Fruit fly (Drosophila melanogaster) whole organism, embryonic: ENCODE measurements around the gene tutl.

Source experiments
- Atf-2 ChIP-seq: fragments of 200-800 bp; sonication (Bioruptor generic); optimal IDR thresholded peaks from 2 replicates; lab custom pipeline; 2016; ENCODE audit warnings: missing biosample characterization, missing genetic modification characterization
- CG10267 ChIP-seq: fragments of 200-800 bp; sonication (Bioruptor generic); optimal IDR thresholded peaks from 2 replicates; lab custom pipeline; 2018; ENCODE audit warnings: missing biosample characterization, mild to moderate bottlenecking, missing genetic modification characterization, moderate library complexity
- CG11398 ChIP-seq: fragments of 200-800 bp; sonication (Bioruptor generic); optimal IDR thresholded peaks from 2 replicates; lab custom pipeline; 2016; ENCODE audit warnings: missing biosample characterization, missing genetic modification characterization
- CG12071 ChIP-seq: fragments of 200-800 bp; sonication (Bioruptor generic); optimal IDR thresholded peaks from 3 replicates; lab custom pipeline; 2018; ENCODE audit warnings: missing biosample characterization, mild to moderate bottlenecking, missing genetic modification characterization
- CG15269 ChIP-seq: fragments of 200-800 bp; sonication (Bioruptor generic); optimal IDR thresholded peaks from 2 replicates; lab custom pipeline; 2018; ENCODE audit warnings: missing biosample characterization, mild to moderate bottlenecking, missing genetic modification characterization, moderate library complexity
- CG15601 ChIP-seq: fragments of 200-800 bp; sonication (Bioruptor generic); optimal IDR thresholded peaks from 3 replicates; lab custom pipeline; 2019; ENCODE audit warnings: missing biosample characterization, mild to moderate bottlenecking, missing genetic modification characterization, moderate library complexity
- CG34376 ChIP-seq: fragments of 200-800 bp; sonication (Bioruptor generic); optimal IDR thresholded peaks from 2 replicates; lab custom pipeline; 2018; ENCODE audit warnings: missing biosample characterization, mild to moderate bottlenecking, missing genetic modification characterization
- CG4707 ChIP-seq: fragments of 200-800 bp; sonication (Bioruptor generic); optimal IDR thresholded peaks from 2 replicates; lab custom pipeline; 2018; ENCODE audit warnings: missing biosample characterization, mild to moderate bottlenecking, missing genetic modification characterization, moderate library complexity
- CG6765 ChIP-seq: fragments of 200-800 bp; sonication (Bioruptor generic); optimal IDR thresholded peaks from 3 replicates; lab custom pipeline; 2017; ENCODE audit warnings: missing biosample characterization, mild to moderate bottlenecking, missing genetic modification characterization
- CG7786 ChIP-seq: fragments of 200-800 bp; sonication (Bioruptor generic); optimal IDR thresholded peaks from 2 replicates; lab custom pipeline; 2016; ENCODE audit warnings: missing biosample characterization, missing genetic modification characterization
- CG9817 ChIP-seq: fragments of 200-800 bp; sonication (Bioruptor generic); optimal IDR thresholded peaks from 2 replicates; lab custom pipeline; 2018; ENCODE audit warnings: missing biosample characterization, mild to moderate bottlenecking, missing genetic modification characterization, moderate library complexity
- CTCF ChIP-seq: fragments of 200-800 bp; sonication (Bioruptor generic); optimal IDR thresholded peaks from 2 replicates; lab custom pipeline; 2017; ENCODE audit warnings: missing biosample characterization, mild to moderate bottlenecking, missing genetic modification characterization, moderate library complexity
- Dad ChIP-seq: fragments of 200-800 bp; sonication (Bioruptor generic); optimal IDR thresholded peaks from 3 replicates; lab custom pipeline; 2016; ENCODE audit warnings: missing biosample characterization, missing genetic modification characterization
- E2f2 ChIP-seq: fragments of 200-800 bp; sonication (Bioruptor generic); IDR thresholded peaks from 2 replicates; pipeline ENCODE4 v1.3.6; 2022; ENCODE audit warnings: missing biosample characterization, missing genetic modification characterization
- Fer3 ChIP-seq: fragments of 200-800 bp; sonication (Bioruptor generic); optimal IDR thresholded peaks from 2 replicates; lab custom pipeline; 2018; ENCODE audit warnings: missing biosample characterization, mild to moderate bottlenecking, missing genetic modification characterization, moderate library complexity
- H2.0 ChIP-seq: fragments of 200-800 bp; sonication (Bioruptor generic); IDR thresholded peaks from 2 replicates; pipeline ENCODE4 v1.3.6; 2022; ENCODE audit warnings: missing biosample characterization, missing genetic modification characterization
- Med ChIP-seq: fragments of 200-800 bp; sonication (Bioruptor generic); peaks from one replicate; lab custom pipeline; 2016; ENCODE audit warnings: missing biosample characterization, missing genetic modification characterization, mild to moderate bottlenecking, inconsistent platforms, moderate library complexity
- Neu2 ChIP-seq: fragments of 200-800 bp; sonication (Bioruptor generic); optimal IDR thresholded peaks from 3 replicates; lab custom pipeline; 2016; ENCODE audit warnings: missing biosample characterization, missing genetic modification characterization, borderline replicate concordance
- Oli ChIP-seq: fragments of 200-800 bp; sonication (Bioruptor generic); optimal IDR thresholded peaks from 2 replicates; lab custom pipeline; 2018; ENCODE audit warnings: missing biosample characterization, mild to moderate bottlenecking, missing genetic modification characterization, moderate library complexity
- Pdp1 ChIP-seq, 2 experiments: fragments of 200-800 bp; sonication (Bioruptor generic); optimal IDR thresholded peaks; 3 replicates each; lab custom pipeline; 2016; ENCODE audit warnings: missing biosample characterization in 2 of 2, missing genetic modification characterization in 2 of 2, mild to moderate bottlenecking in 1 of 2, moderate library complexity in 1 of 2
- Vsx1 ChIP-seq: fragments of 200-800 bp; sonication (Bioruptor generic); optimal IDR thresholded peaks from 2 replicates; lab custom pipeline; 2017; ENCODE audit warnings: missing biosample characterization, mild to moderate bottlenecking, missing genetic modification characterization, missing genetic modification reagents
- dpn ChIP-seq, 2 experiments: fragments of 200-800 bp; sonication (Bioruptor generic); optimal IDR thresholded peaks; 3 replicates each; lab custom pipeline; 2016; ENCODE audit warnings: missing biosample characterization in 2 of 2, missing genetic modification characterization in 2 of 2
- dysf ChIP-seq: fragments of 200-800 bp; sonication (Bioruptor generic); IDR thresholded peaks from 3 replicates; pipeline ENCODE4 v1.3.6; 2022; ENCODE audit warnings: missing biosample characterization, missing genetic modification characterization
- eve ChIP-seq, 2 experiments: fragments of >200 bp; optimal IDR thresholded peaks; 2 replicates each; lab custom pipeline; 2017; ENCODE audit warnings: missing biosample characterization in 2 of 2, missing genetic modification characterization in 2 of 2
- exex ChIP-seq: fragments of 200-800 bp; sonication (Bioruptor generic); optimal IDR thresholded peaks from 4 replicates; lab custom pipeline; 2018; ENCODE audit warnings: missing biosample characterization, mild to moderate bottlenecking, missing genetic modification characterization, moderate library complexity
- fd96Cb ChIP-seq: fragments of 200-800 bp; sonication (Bioruptor generic); optimal IDR thresholded peaks from 2 replicates; lab custom pipeline; 2018; ENCODE audit warnings: missing biosample characterization, mild to moderate bottlenecking, missing genetic modification characterization, moderate library complexity
- gcm ChIP-seq: fragments of 200-800 bp; sonication (Bioruptor generic); optimal IDR thresholded peaks from 2 replicates; lab custom pipeline; 2019; ENCODE audit warnings: missing biosample characterization, mild to moderate bottlenecking, missing genetic modification characterization, moderate library complexity
- grn ChIP-seq: fragments of 200-800 bp; sonication (Bioruptor generic); optimal IDR thresholded peaks from 3 replicates; lab custom pipeline; 2017; ENCODE audit warnings: missing biosample characterization, missing genetic modification characterization
- gt ChIP-seq: fragments of 200-800 bp; sonication (Bioruptor generic); IDR thresholded peaks from 2 replicates; pipeline ENCODE4 v1.3.6; 2022; ENCODE audit warnings: missing biosample characterization, missing genetic modification characterization
- hkb ChIP-seq, 2 experiments: fragments of 200-800 bp in 1 of 2; fragments of >200 bp in 1 of 2; sonication (Bioruptor generic) in 1 of 2; IDR thresholded peaks in 1 of 2; optimal IDR thresholded peaks in 1 of 2; 2 replicates each; pipeline versions ENCODE4 v1.3.6 to Lab custom; 2017 to 2022; ENCODE audit warnings: missing biosample characterization in 1 of 2, missing genetic modification characterization in 1 of 2
- lab ChIP-seq: fragments of 200-800 bp; sonication (Bioruptor generic); optimal IDR thresholded peaks from 3 replicates; lab custom pipeline; 2017; ENCODE audit warnings: missing biosample characterization, missing genetic modification characterization, mild to moderate bottlenecking, moderate library complexity, missing genetic modification reagents
- org-1 ChIP-seq: fragments of 200-800 bp; sonication (Bioruptor generic); optimal IDR thresholded peaks from 2 replicates; lab custom pipeline; 2017; ENCODE audit warnings: missing biosample characterization, missing genetic modification characterization
- rib ChIP-seq: fragments of 200-800 bp; sonication (Bioruptor generic); IDR thresholded peaks from 2 replicates; pipeline ENCODE4 v1.3.6; 2022; ENCODE audit warnings: missing biosample characterization, missing genetic modification characterization
- sd ChIP-seq: fragments of 200-800 bp; sonication (Bioruptor generic); optimal IDR thresholded peaks from 3 replicates; lab custom pipeline; 2018; ENCODE audit warnings: missing biosample characterization, mild to moderate bottlenecking, missing genetic modification characterization, moderate library complexity
- sens ChIP-seq: fragments of 200-800 bp; sonication (Bioruptor generic); peaks from one replicate; lab custom pipeline; 2016; ENCODE audit warnings: missing biosample characterization, missing genetic modification characterization
- sens-2 ChIP-seq: fragments of 200-800 bp; sonication (Bioruptor generic); IDR thresholded peaks from 2 replicates; pipeline ENCODE4 v1.3.6; 2022; ENCODE audit warnings: missing biosample characterization, missing genetic modification characterization
- twi ChIP-seq: fragments of 200-800 bp; optimal IDR thresholded peaks from 2 replicates; lab custom pipeline; 2019; ENCODE audit warnings: missing biosample characterization, mild to moderate bottlenecking, missing genetic modification characterization, moderate library complexity
- zen ChIP-seq: fragments of 200-800 bp; sonication (Bioruptor generic); optimal IDR thresholded peaks from 3 replicates; lab custom pipeline; 2018; ENCODE audit warnings: missing biosample characterization, mild to moderate bottlenecking, missing genetic modification characterization, moderate library complexity

The tutl gene

DNA sequence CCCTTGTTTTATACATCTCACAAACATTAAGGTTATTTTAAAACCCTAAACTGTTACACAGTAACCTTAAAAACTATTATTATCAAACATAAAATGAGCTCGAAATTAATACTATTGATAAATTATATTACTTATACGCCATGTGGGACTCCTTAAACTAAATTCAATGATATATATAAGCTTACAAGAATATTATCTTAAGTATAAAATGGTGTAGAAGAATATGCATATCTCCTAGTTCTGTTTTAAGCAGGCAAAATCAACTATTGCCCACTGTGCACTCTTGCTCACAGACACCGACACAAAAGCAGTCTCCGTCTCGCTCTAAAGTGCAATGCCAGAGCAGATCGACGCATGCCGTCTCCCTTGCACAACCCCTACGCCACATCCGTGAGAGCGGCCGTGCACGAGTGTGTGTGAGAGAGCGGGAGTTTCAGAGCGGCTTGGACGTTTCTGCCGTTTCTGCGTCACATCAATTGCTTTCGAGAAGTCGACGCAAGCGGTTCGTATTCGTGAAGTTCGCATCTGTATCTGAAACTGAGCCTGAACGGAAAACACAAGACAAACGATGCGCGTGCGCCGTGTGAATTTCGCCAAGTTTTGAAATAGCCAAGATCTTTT, 88.7 kb downstream of the tutl start (continued):
- peak; percentile 18; the same call in 1 of the 2 replicates for TF ChIP-seq E2f2 (GFP tag; lab: Robert Waterston, UW)
- no peak for TF ChIP-seq CG12071 (GFP tag; lab: Kevin White, UChicago)
- TF ChIP-seq CG11398 (GFP tag; lab: Kevin White, UChicago), result no peak
- peak; percentile 76 for TF ChIP-seq CG10267 (tag; lab: Kevin White, UChicago)
- peak; percentile 99 for TF ChIP-seq CG4707 (GFP tag; lab: Kevin White, UChicago)
- peak; percentile 16 for TF ChIP-seq CTCF (GFP tag; lab: Kevin White, UChicago)
- TF ChIP-seq Pdp1 (GFP tag; optimal IDR thresholded peaks at IDR 0.05; lab: Kevin White, UChicago), result no peak
- TF ChIP-seq hkb (optimal IDR thresholded peaks at IDR 0.05; lab: Kevin White, UChicago), result no peak
- TF ChIP-seq hkb (GFP tag; IDR thresholded peaks at IDR 0.05; lab: Robert Waterston, UW), result 0 out of 2 replicates have a peak, but pooled peaks have one; percentile 34
- TF ChIP-seq org-1 (GFP tag; lab: Kevin White, UChicago), result peak; percentile 50
- no peak for TF ChIP-seq Fer3
- TF ChIP-seq, all 482 proteins: peak for 241

DNA sequence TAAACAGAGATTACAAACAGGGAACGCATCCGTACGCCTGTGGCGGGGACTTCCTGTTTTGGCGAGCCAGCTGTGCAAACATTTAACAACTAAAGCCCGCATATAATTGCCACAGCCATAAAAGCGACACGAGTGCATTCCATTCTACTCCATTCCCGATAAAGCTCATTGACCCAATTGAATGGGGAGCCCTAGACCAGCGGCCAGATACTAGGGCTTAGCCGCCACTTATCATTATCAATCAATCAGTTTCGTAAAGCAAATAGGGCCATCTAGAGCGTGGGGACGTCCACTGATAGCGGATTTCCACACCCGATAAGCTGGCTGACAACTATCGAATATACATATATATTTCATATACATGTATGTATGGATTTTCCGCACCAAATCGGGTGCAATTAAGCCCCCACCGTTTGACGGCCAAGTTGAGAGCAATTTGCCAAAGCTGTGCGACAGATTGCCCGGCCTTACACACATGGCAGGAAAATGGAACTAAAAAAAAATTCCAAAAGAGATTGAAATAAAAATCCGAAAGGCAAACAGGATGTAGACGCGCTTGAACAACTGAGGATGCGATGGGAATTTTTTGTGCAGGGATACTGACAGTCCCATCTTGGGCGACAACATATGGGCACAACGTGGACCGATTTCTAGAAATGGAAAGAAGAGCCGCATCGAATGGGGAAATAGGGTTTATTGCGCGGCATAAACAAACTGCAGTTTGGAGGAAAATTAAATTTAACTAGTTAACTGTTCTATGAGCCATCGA, 90.0 kb downstream of the tutl start:
- TF ChIP-seq dysf (GFP tag; lab: Robert Waterston, UW) (no peak), CG15269 (tag; lab: Kevin White, UChicago) (no peak), CG6765 (GFP tag; lab: Kevin White, UChicago) (no peak), sens (GFP tag; lab: Kevin White, UChicago) (peak; percentile 54), Med (GFP tag; lab: Kevin White, UChicago) (peak; percentile 56), gcm (GFP tag; lab: Kevin White, UChicago) (peak; percentile 48), Atf-2 (GFP tag; lab: Kevin White, UChicago) (no peak), exex (tag; lab: Kevin White, UChicago) (peak; percentile 44), twi (peak; percentile 96), CG7786 (no peak), CG9817 (tag; lab: Kevin White, UChicago) (no peak), dpn (GFP tag; optimal IDR thresholded peaks at IDR 0.05; lab: Kevin White, UChicago) (no peak), eve (GFP tag; optimal IDR thresholded peaks at IDR 0.05; lab: Kevin White, UChicago) (no peak), gt (GFP tag; lab: Robert Waterston, UW) (no peak), Dad (GFP tag; lab: Kevin White, UChicago) (no peak), sens-2 (GFP tag; lab: Robert Waterston, UW) (peak; percentile 56; the same call in 1 of the 2 replicates), zen (tag; lab: Kevin White, UChicago) (no peak), CG15601 (peak; percentile 28), CG34376 (GFP tag; lab: Kevin White, UChicago) (no peak), Oli (tag; lab: Kevin White, UChicago) (no peak), Vsx1 (peak; percentile 4), Neu2 (no peak), fd96Cb (no peak), sd (tag; lab: Kevin White, UChicago) (peak; percentile 57), rib (GFP tag; lab: Robert Waterston, UW) (no peak), grn (GFP tag; lab: Kevin White, UChicago) (peak; percentile 95), H2.0 (GFP tag; lab: Robert Waterston, UW) (no peak), lab (GFP tag; lab: Kevin White, UChicago) (peak; percentile 22)
